Fruit fly (Drosophila melanogaster) S2 (cell line): ENCODE results near the gene CG12768.

Experiments
- CG8478 ChIP-seq: fragments of >200 bp; optimal IDR thresholded peaks from 2 replicates; lab custom pipeline; 2018
- CTCF ChIP-seq, 2 experiments: fragments of >200 bp; optimal IDR thresholded peaks; 2 replicates each; lab custom pipeline; 2018

dm6 chr3L:22898444-22898843, 11.8 kb upstream of the CG12768 start, which contains the start of gene CG11131:
- TF ChIP-seq CTCF (optimal IDR thresholded peaks at IDR 0.05; lab: Kevin White, UChicago) (no peak), CG8478 (lab: Kevin White, UChicago) (no peak)
